Fruit fly (Drosophila melanogaster) whole organism, embryonic: ENCODE results near the gene kibra.
A peak's percentile ranks its signal among the peaks of the same experiment; 100 is the strongest.

Experiments used
- C15 ChIP-seq: fragments of 200-800 bp; sonication (Bioruptor generic); IDR thresholded peaks from 3 replicates; pipeline ENCODE4 v1.3.6; 2022; ENCODE audit warnings: missing biosample characterization, missing genetic modification characterization
- CG10654 ChIP-seq: fragments of 200-800 bp; sonication (Bioruptor generic); optimal IDR thresholded peaks from 2 replicates; lab custom pipeline; 2016; ENCODE audit warnings: missing biosample characterization, missing genetic modification characterization
- CG11504 ChIP-seq: fragments of 200-800 bp; sonication (Bioruptor generic); optimal IDR thresholded peaks from 3 replicates; lab custom pipeline; 2019; ENCODE audit warnings: missing biosample characterization, mild to moderate bottlenecking, missing genetic modification characterization, moderate library complexity
- CG12942 ChIP-seq: fragments of 200-800 bp; sonication (Bioruptor generic); optimal IDR thresholded peaks from 3 replicates; lab custom pipeline; 2016; ENCODE audit warnings: missing biosample characterization, missing genetic modification characterization
- CG13296 ChIP-seq: fragments of 200-800 bp; sonication (Bioruptor generic); optimal IDR thresholded peaks from 3 replicates; lab custom pipeline; 2018; ENCODE audit warnings: missing biosample characterization, mild to moderate bottlenecking, missing genetic modification characterization
- CG13775 ChIP-seq: fragments of 200-800 bp; sonication (Bioruptor generic); optimal IDR thresholded peaks from 3 replicates; lab custom pipeline; 2017; ENCODE audit warnings: missing biosample characterization, mild to moderate bottlenecking, missing genetic modification characterization
- CG14014 ChIP-seq: fragments of 200-800 bp; sonication (Bioruptor generic); IDR thresholded peaks from 2 replicates; pipeline ENCODE4 v1.3.6; 2022; ENCODE audit warnings: missing biosample characterization, missing genetic modification characterization
- CG14441 ChIP-seq: fragments of 200-800 bp; sonication (Bioruptor generic); IDR thresholded peaks from 2 replicates; pipeline ENCODE4 v1.3.6; 2022; ENCODE audit warnings: missing biosample characterization, missing genetic modification characterization
- CG1529 ChIP-seq: fragments of 200-800 bp; sonication (Bioruptor generic); optimal IDR thresholded peaks from 3 replicates; lab custom pipeline; 2018; ENCODE audit warnings: missing biosample characterization, missing genetic modification characterization
- CG1647 ChIP-seq: fragments of 200-800 bp; sonication (Bioruptor generic); optimal IDR thresholded peaks from 3 replicates; lab custom pipeline; 2016; ENCODE audit warnings: missing biosample characterization, missing genetic modification characterization
- CG17359 ChIP-seq: fragments of 200-800 bp; sonication (Bioruptor generic); optimal IDR thresholded peaks from 3 replicates; lab custom pipeline; 2018; ENCODE audit warnings: missing biosample characterization, mild to moderate bottlenecking, missing genetic modification characterization, moderate library complexity
- CG18262 ChIP-seq: fragments of 200-800 bp; optimal IDR thresholded peaks from 3 replicates; lab custom pipeline; 2019; ENCODE audit warnings: missing biosample characterization, mild to moderate bottlenecking, missing genetic modification characterization, moderate library complexity
- CG2712 ChIP-seq: fragments of 200-800 bp; optimal IDR thresholded peaks from 3 replicates; lab custom pipeline; 2019; ENCODE audit warnings: missing biosample characterization, mild to moderate bottlenecking, missing genetic modification characterization, moderate library complexity
- CG30020 ChIP-seq: fragments of 200-800 bp; optimal IDR thresholded peaks from 2 replicates; lab custom pipeline; 2019; ENCODE audit warnings: missing biosample characterization, mild to moderate bottlenecking, missing genetic modification characterization, moderate library complexity
- CG30403 ChIP-seq: fragments of 200-800 bp; sonication (Bioruptor generic); optimal IDR thresholded peaks from 3 replicates; lab custom pipeline; 2016; ENCODE audit warnings: missing biosample characterization, missing genetic modification characterization
- CG3065 ChIP-seq: fragments of 200-800 bp; sonication (Bioruptor generic); optimal IDR thresholded peaks from 2 replicates; lab custom pipeline; 2016; ENCODE audit warnings: missing biosample characterization, missing genetic modification characterization
- CG42726 ChIP-seq: fragments of 200-800 bp; sonication (Bioruptor generic); IDR thresholded peaks from 2 replicates; pipeline ENCODE4 v1.3.6; 2022; ENCODE audit warnings: missing biosample characterization, missing genetic modification characterization; ENCODE audit not compliant: partially characterized antibody
- CG43689 ChIP-seq: fragments of 200-800 bp; sonication (Bioruptor generic); IDR thresholded peaks from 2 replicates; pipeline ENCODE4 v1.3.6; 2022; ENCODE audit warnings: missing biosample characterization, missing genetic modification characterization
- CG4707 ChIP-seq: fragments of 200-800 bp; sonication (Bioruptor generic); optimal IDR thresholded peaks from 2 replicates; lab custom pipeline; 2018; ENCODE audit warnings: missing biosample characterization, mild to moderate bottlenecking, missing genetic modification characterization, moderate library complexity
- CoRest ChIP-seq: fragments of 200-800 bp; sonication (Bioruptor generic); optimal IDR thresholded peaks from 3 replicates; lab custom pipeline; 2018; ENCODE audit warnings: missing biosample characterization, mild to moderate bottlenecking, missing genetic modification characterization, moderate library complexity
- HLH4C ChIP-seq: fragments of 200-800 bp; sonication (Bioruptor generic); IDR thresholded peaks from 3 replicates; pipeline ENCODE4 v1.3.6; 2022; ENCODE audit warnings: missing biosample characterization, missing genetic modification characterization; ENCODE audit not compliant: partially characterized antibody
- Jarid2 ChIP-seq: fragments of 200-800 bp; sonication (Bioruptor generic); optimal IDR thresholded peaks from 3 replicates; lab custom pipeline; 2017; ENCODE audit warnings: mild to moderate bottlenecking, missing biosample characterization, missing genetic modification reagents, missing genetic modification characterization
- Med ChIP-seq: fragments of 200-800 bp; sonication (Bioruptor generic); peaks from one replicate; lab custom pipeline; 2016; ENCODE audit warnings: missing biosample characterization, missing genetic modification characterization, mild to moderate bottlenecking, inconsistent platforms, moderate library complexity
- Myb ChIP-seq: fragments of 200-800 bp; sonication (Bioruptor generic); optimal IDR thresholded peaks from 2 replicates; lab custom pipeline; 2016; ENCODE audit warnings: missing biosample characterization, missing genetic modification characterization
- Optix ChIP-seq: fragments of 200-800 bp; sonication (Bioruptor generic); IDR thresholded peaks from 3 replicates; pipeline ENCODE4 v1.3.6; 2022; ENCODE audit warnings: missing biosample characterization, missing genetic modification characterization
- Ptx1 ChIP-seq: fragments of 200-800 bp; sonication (Bioruptor generic); IDR thresholded peaks from 2 replicates; pipeline ENCODE4 v1.3.6; 2022; ENCODE audit warnings: missing biosample characterization, missing genetic modification characterization
- Sox100B ChIP-seq: fragments of 200-800 bp; sonication (Bioruptor generic); optimal IDR thresholded peaks from 3 replicates; lab custom pipeline; 2018; ENCODE audit warnings: missing biosample characterization, mild to moderate bottlenecking, missing genetic modification characterization
- Vsx1 ChIP-seq: fragments of 200-800 bp; sonication (Bioruptor generic); optimal IDR thresholded peaks from 2 replicates; lab custom pipeline; 2017; ENCODE audit warnings: missing biosample characterization, mild to moderate bottlenecking, missing genetic modification characterization, missing genetic modification reagents
- Xbp1 ChIP-seq: fragments of 200-800 bp; sonication (Bioruptor generic); optimal IDR thresholded peaks from 3 replicates; lab custom pipeline; 2016; ENCODE audit warnings: missing biosample characterization, mild to moderate bottlenecking, missing genetic modification characterization
- Xrp1 ChIP-seq: fragments of 200-800 bp; sonication (Bioruptor generic); IDR thresholded peaks from 2 replicates; pipeline ENCODE4 v1.3.6; 2022; ENCODE audit warnings: missing biosample characterization, missing genetic modification characterization
- bab2 ChIP-seq: fragments of 200-800 bp; sonication (Bioruptor generic); optimal IDR thresholded peaks from 2 replicates; lab custom pipeline; 2016; ENCODE audit warnings: missing biosample characterization, missing genetic modification characterization
- cas ChIP-seq: fragments of 200-800 bp; sonication (Bioruptor generic); IDR thresholded peaks from 2 replicates; pipeline ENCODE4 v1.3.6; 2022; ENCODE audit warnings: missing biosample characterization, missing genetic modification characterization
- dan ChIP-seq: fragments of 200-800 bp; sonication (Bioruptor generic); IDR thresholded peaks from 2 replicates; pipeline ENCODE4 v1.3.6; 2022; ENCODE audit warnings: missing biosample characterization, missing genetic modification characterization
- esg ChIP-seq: fragments of 200-800 bp; sonication (Bioruptor generic); conservative IDR thresholded peaks from 2 replicates; pipeline ENCODE4 v1.3.6; 2022; ENCODE audit warnings: missing biosample characterization, missing genetic modification characterization
- gfzf ChIP-seq: fragments of 200-800 bp; sonication (Bioruptor generic); optimal IDR thresholded peaks from 2 replicates; lab custom pipeline; 2016; ENCODE audit warnings: missing biosample characterization, mild to moderate bottlenecking, missing genetic modification characterization, moderate library complexity
- hkb ChIP-seq, 2 experiments: fragments of 200-800 bp in 1 of 2; fragments of >200 bp in 1 of 2; sonication (Bioruptor generic) in 1 of 2; IDR thresholded peaks in 1 of 2; optimal IDR thresholded peaks in 1 of 2; 2 replicates each; pipeline versions ENCODE4 v1.3.6 to Lab custom; 2017 to 2022; ENCODE audit warnings: missing biosample characterization in 1 of 2, missing genetic modification characterization in 1 of 2
- hth ChIP-seq: fragments of >200 bp; optimal IDR thresholded peaks from 2 replicates; lab custom pipeline; 2017; ENCODE audit warnings: inconsistent platforms
- insv ChIP-seq, 2 experiments: fragments of 200-800 bp; sonication (Bioruptor generic); optimal IDR thresholded peaks; 3 replicates each; lab custom pipeline; 2016 to 2018; ENCODE audit warnings: missing biosample characterization in 2 of 2, missing genetic modification characterization in 2 of 2
- mam ChIP-seq: fragments of 200-800 bp; sonication (Bioruptor generic); optimal IDR thresholded peaks from 3 replicates; lab custom pipeline; 2016; ENCODE audit warnings: missing biosample characterization, missing genetic modification characterization
- mirr ChIP-seq: fragments of 200-800 bp; sonication (Bioruptor generic); optimal IDR thresholded peaks from 3 replicates; lab custom pipeline; 2018; ENCODE audit warnings: missing biosample characterization, mild to moderate bottlenecking, missing genetic modification characterization
- oc ChIP-seq: fragments of 200-800 bp; sonication (Bioruptor generic); optimal IDR thresholded peaks from 2 replicates; lab custom pipeline; 2018; ENCODE audit warnings: missing biosample characterization, mild to moderate bottlenecking, missing genetic modification characterization, moderate library complexity
- otp ChIP-seq: fragments of 200-800 bp; sonication (Bioruptor generic); IDR thresholded peaks from 3 replicates; pipeline ENCODE4, ENCODE4 v1.3.6; 2022; ENCODE audit warnings: missing biosample characterization, missing genetic modification characterization
- pan ChIP-seq, 4 experiments: fragments of >200 bp in 3 of 4; fragments of 200-800 bp in 1 of 4; sonication (Bioruptor generic) in 1 of 4; optimal IDR thresholded peaks in 3 of 4; IDR thresholded peaks in 1 of 4; 2 replicates each; pipeline versions ENCODE4 v1.3.6 to Lab custom; 2017 to 2022; ENCODE audit warnings: missing biosample characterization in 2 of 4, missing genetic modification characterization in 2 of 4, mixed read lengths in 1 of 4
- slbo ChIP-seq: fragments of 200-800 bp; sonication (Bioruptor generic); IDR thresholded peaks from 2 replicates; pipeline ENCODE4 v1.3.6; 2022; ENCODE audit warnings: missing biosample characterization, missing genetic modification characterization
- so ChIP-seq: fragments of 200-800 bp; sonication (Bioruptor generic); IDR thresholded peaks from 3 replicates; pipeline ENCODE4 v1.3.6; 2022; ENCODE audit warnings: missing biosample characterization, missing genetic modification characterization
- sob ChIP-seq: fragments of 200-800 bp; sonication (Bioruptor generic); IDR thresholded peaks from 2 replicates; pipeline ENCODE4 v1.3.6; 2022; ENCODE audit warnings: missing biosample characterization, missing genetic modification characterization
- tin ChIP-seq: fragments of 200-800 bp; sonication (Bioruptor generic); optimal IDR thresholded peaks from 3 replicates; lab custom pipeline; 2016; ENCODE audit warnings: missing biosample characterization, missing genetic modification characterization
- tup ChIP-seq: fragments of 200-800 bp; sonication (Bioruptor generic); optimal IDR thresholded peaks from 2 replicates; lab custom pipeline; 2016; ENCODE audit warnings: missing biosample characterization, mild to moderate bottlenecking, missing genetic modification characterization, moderate library complexity
- unpg ChIP-seq: fragments of 200-800 bp; sonication (Bioruptor generic); optimal IDR thresholded peaks from 3 replicates; lab custom pipeline; 2018; ENCODE audit warnings: missing biosample characterization, mild to moderate bottlenecking, missing genetic modification characterization, moderate library complexity

kibra gene

dm6 chr3R:14754806-14755488 lies 30.9 kb upstream of the kibra start:
- TF ChIP-seq CG2712 (peak; percentile 23), Vsx1 (no peak), tup (GFP tag; lab: Kevin White, UChicago) (no peak), mirr (GFP tag; lab: Kevin White, UChicago) (no peak), CG14014 (GFP tag; lab: Robert Waterston, UW) (0 out of 2 replicates have a peak, but pooled peaks have one; percentile 34), otp (GFP tag; lab: Robert Waterston, UW) (no peak), CG14441 (GFP tag; lab: Robert Waterston, UW) (peak; percentile 74), CG17359 (peak; percentile 54), CG43689 (no peak), CG1647 (no peak), Xbp1 (GFP tag; lab: Kevin White, UChicago) (peak; percentile 32), Ptx1 (GFP tag; lab: Robert Waterston, UW) (peak; percentile 67), esg (peak; percentile 47; the same call in 1 of the 2 replicates), insv (GFP tag; optimal IDR thresholded peaks at IDR 0.05; lab: Kevin White, UChicago) (no peak), Xrp1 (GFP tag; lab: Robert Waterston, UW) (peak; percentile 48; the same call in 1 of the 2 replicates), CG10654 (GFP tag; lab: Kevin White, UChicago) (peak; percentile 12), Jarid2 (GFP tag; lab: Kevin White, UChicago) (no peak), Optix (GFP tag; lab: Robert Waterston, UW) (no peak), hkb (optimal IDR thresholded peaks at IDR 0.05; lab: Kevin White, UChicago) (no peak), hkb (GFP tag; IDR thresholded peaks at IDR 0.05; lab: Robert Waterston, UW) (peak; percentile 66), C15 (GFP tag; lab: Robert Waterston, UW) (no peak), Myb (GFP tag; lab: Kevin White, UChicago) (no peak), Med (GFP tag; lab: Kevin White, UChicago) (peak; percentile 60), CG30403 (GFP tag; lab: Kevin White, UChicago) (peak; percentile 52), so (GFP tag; lab: Robert Waterston, UW) (peak; percentile 63; the same call in 1 of the 3 replicates), oc (no peak), CG13296 (peak; percentile 11), CG13775 (no peak), CoRest (tag; lab: Kevin White, UChicago) (peak; percentile 13), CG42726 (GFP tag; lab: Robert Waterston, UW) (no peak), CG3065 (GFP tag; lab: Kevin White, UChicago) (no peak), dan (no peak), slbo (GFP tag; lab: Robert Waterston, UW) (peak; percentile 70), tin (GFP tag; lab: Kevin White, UChicago) (no peak), CG11504 (tag; lab: Kevin White, UChicago) (peak; percentile 70), gfzf (GFP tag; lab: Kevin White, UChicago) (no peak), CG18262 (tag; lab: Kevin White, UChicago) (peak; percentile 31), unpg (GFP tag; lab: Kevin White, UChicago) (peak; percentile 50), CG4707 (GFP tag; lab: Kevin White, UChicago) (no peak), cas (GFP tag; lab: Robert Waterston, UW) (0 out of 2 replicates have a peak, but pooled peaks have one; percentile 33), sob (peak; percentile 50; the same call in 1 of the 2 replicates), CG12942 (GFP tag; lab: Kevin White, UChicago) (no peak), Sox100B (peak; percentile 31), HLH4C (GFP tag; lab: Robert Waterston, UW) (no peak), pan (optimal IDR thresholded peaks at IDR 0.05; lab: Kevin White, UChicago) (no peak), pan (GFP tag; optimal IDR thresholded peaks at IDR 0.05 in 1 of 2, IDR thresholded peaks at IDR 0.05 in 1 of 2) (peak in 1 of 2 experiments; percentile 62), hth (lab: Kevin White, UChicago) (no peak), mam (peak; percentile 37), bab2 (GFP tag; lab: Kevin White, UChicago) (no peak), CG30020 (tag; lab: Kevin White, UChicago) (no peak), CG1529 (GFP tag; lab: Kevin White, UChicago) (no peak)
